Worm (Caenorhabditis elegans) whole organism, L1 larva: ENCODE results near the gene etc-1.
A peak's percentile ranks its signal among the peaks of the same experiment; 100 is the strongest.

Source experiments
- C16A3.4 ChIP-seq: fragments of 150-350 bp; optimal IDR thresholded peaks from 2 replicates; lab custom pipeline; 2014; ENCODE audit warnings: missing biosample characterization, missing genetic modification characterization
- F16B12.6 ChIP-seq: fragments of 150-350 bp; optimal IDR thresholded peaks from 2 replicates; lab custom pipeline; 2014; ENCODE audit warnings: missing biosample characterization, missing genetic modification characterization
- Y116A8C.19 ChIP-seq: sonication (generic microtip); optimal IDR thresholded peaks from 2 replicates; lab custom pipeline; 2016; ENCODE audit warnings: missing compliant biosample characterization, missing genetic modification characterization, borderline replicate concordance
- aly-2 ChIP-seq: fragments of 150-350 bp; optimal IDR thresholded peaks from 2 replicates; lab custom pipeline; 2014; ENCODE audit warnings: missing biosample characterization, missing genetic modification characterization
- ama-1 ChIP-seq: fragments of 150-350 bp; optimal IDR thresholded peaks from 2 replicates; lab custom pipeline; 2014
- ceh-63 ChIP-seq: fragments of 200-800 bp; sonication (Bioruptor generic); optimal IDR thresholded peaks from 2 replicates; lab custom pipeline; 2018; ENCODE audit warnings: mild to moderate bottlenecking, missing genetic modification characterization, missing compliant biosample characterization
- ceh-8 ChIP-seq: fragments of 200-800 bp; sonication (Bioruptor generic); optimal IDR thresholded peaks from 2 replicates; lab custom pipeline; 2018; ENCODE audit warnings: mild to moderate bottlenecking, missing genetic modification characterization, moderate library complexity, missing compliant biosample characterization
- ceh-82 ChIP-seq, 3 experiments: fragments of 150-350 bp in 1 of 3; sonication (generic microtip) in 2 of 3; optimal IDR thresholded peaks; 2 replicates each; lab custom pipeline; 2014 to 2017; ENCODE audit warnings: missing biosample characterization in 3 of 3, missing genetic modification characterization in 3 of 3
- ces-1 ChIP-seq: fragments of 150-350 bp; optimal IDR thresholded peaks from 2 replicates; lab custom pipeline; 2014; ENCODE audit warnings: missing biosample characterization, missing genetic modification reagents, missing genetic modification characterization
- dsc-1 ChIP-seq: sonication (generic microtip); optimal IDR thresholded peaks from 2 replicates; lab custom pipeline; 2016; ENCODE audit warnings: mild to moderate bottlenecking, missing genetic modification characterization, missing compliant biosample characterization
- efl-3 ChIP-seq: fragments of 200-800 bp; sonication (Bioruptor generic); optimal IDR thresholded peaks from 2 replicates; lab custom pipeline; 2018; ENCODE audit warnings: mild to moderate bottlenecking, missing genetic modification characterization, missing compliant biosample characterization
- elt-2 ChIP-seq: sonication (generic microtip); optimal IDR thresholded peaks from 2 replicates; lab custom pipeline; 2016; ENCODE audit warnings: missing genetic modification characterization, mild to moderate bottlenecking, inconsistent platforms, missing compliant biosample characterization, missing genetic modification reagents
- fkh-10 ChIP-seq: sonication (generic microtip); optimal IDR thresholded peaks from 2 replicates; lab custom pipeline; 2017; ENCODE audit warnings: missing biosample characterization, missing genetic modification reagents, missing genetic modification characterization
- fkh-4 ChIP-seq: sonication (generic microtip); optimal IDR thresholded peaks from 2 replicates; lab custom pipeline; 2016; ENCODE audit warnings: missing compliant biosample characterization, missing genetic modification characterization, borderline replicate concordance
- hlh-17 ChIP-seq: fragments of 200-800 bp; sonication (Bioruptor generic); optimal IDR thresholded peaks from 2 replicates; lab custom pipeline; 2018; ENCODE audit warnings: missing genetic modification characterization, mild to moderate bottlenecking, missing compliant biosample characterization, moderate library complexity, borderline replicate concordance
- hlh-4 ChIP-seq: sonication (generic microtip); optimal IDR thresholded peaks from 2 replicates; lab custom pipeline; 2016; ENCODE audit warnings: mild to moderate bottlenecking, missing genetic modification characterization, missing compliant biosample characterization
- hpl-2 ChIP-seq: fragments of 150-350 bp; optimal IDR thresholded peaks from 2 replicates; lab custom pipeline; 2014; ENCODE audit warnings: missing biosample characterization, missing genetic modification reagents, missing genetic modification characterization
- jun-1 ChIP-seq: fragments of 150-350 bp; optimal IDR thresholded peaks from 2 replicates; lab custom pipeline; 2014; ENCODE audit warnings: missing biosample characterization, missing genetic modification reagents, missing genetic modification characterization
- lin-14 ChIP-seq: fragments of 200-800 bp; sonication (Bioruptor generic); optimal IDR thresholded peaks from 2 replicates; lab custom pipeline; 2018; ENCODE audit warnings: mild to moderate bottlenecking, missing genetic modification characterization, moderate library complexity, missing compliant biosample characterization
- lin-15B ChIP-seq: fragments of 150-350 bp; sonication (generic microtip); optimal IDR thresholded peaks from 3 replicates; lab custom pipeline; 2014; ENCODE audit warnings: missing biosample characterization, missing genetic modification characterization
- lin-39 ChIP-seq: fragments of 150-350 bp; optimal IDR thresholded peaks from 2 replicates; lab custom pipeline; 2014; ENCODE audit warnings: missing biosample characterization, missing genetic modification reagents, missing genetic modification characterization
- lir-3 ChIP-seq: sonication (generic microtip); optimal IDR thresholded peaks from 2 replicates; lab custom pipeline; 2016; ENCODE audit warnings: mild to moderate bottlenecking, missing genetic modification characterization, moderate library complexity, missing compliant biosample characterization; ENCODE audit not compliant: poor library complexity
- lsy-2 ChIP-seq, 2 experiments: fragments of 150-350 bp; optimal IDR thresholded peaks; 2 replicates each; lab custom pipeline; 2014; ENCODE audit warnings: missing biosample characterization in 2 of 2, missing genetic modification characterization in 2 of 2
- mdl-1 ChIP-seq, 2 experiments: fragments of 150-350 bp; optimal IDR thresholded peaks; 2 replicates each; lab custom pipeline; 2014 to 2017; ENCODE audit warnings: missing biosample characterization in 2 of 2, missing genetic modification characterization in 2 of 2, inconsistent platforms in 1 of 2
- mef-2 ChIP-seq: fragments of 150-350 bp; optimal IDR thresholded peaks from 2 replicates; lab custom pipeline; 2014; ENCODE audit warnings: missing biosample characterization, missing genetic modification characterization
- nhr-11 ChIP-seq: fragments of 150-350 bp; optimal IDR thresholded peaks from 2 replicates; lab custom pipeline; 2014; ENCODE audit warnings: missing biosample characterization, missing genetic modification characterization
- nhr-19 ChIP-seq: fragments of 200-800 bp; sonication (Bioruptor generic); conservative IDR thresholded peaks from 2 replicates; pipeline ENCODE4 v1.3.6; 2022; ENCODE audit warnings: missing genetic modification characterization, missing compliant biosample characterization
- nhr-20 ChIP-seq: sonication (generic microtip); optimal IDR thresholded peaks from 2 replicates; lab custom pipeline; 2016; ENCODE audit warnings: mild to moderate bottlenecking, missing genetic modification characterization, missing compliant biosample characterization
- nhr-28 ChIP-seq: fragments of 150-350 bp; optimal IDR thresholded peaks from 2 replicates; lab custom pipeline; 2014; ENCODE audit warnings: missing biosample characterization, missing genetic modification characterization
- nhr-76 ChIP-seq: sonication (generic microtip); optimal IDR thresholded peaks from 2 replicates; lab custom pipeline; 2017; ENCODE audit warnings: missing biosample characterization, missing genetic modification characterization
- nhr-85 ChIP-seq: sonication (generic microtip); peaks from one replicate; lab custom pipeline; 2016; ENCODE audit warnings: missing genetic modification characterization, inconsistent platforms, missing compliant biosample characterization
- nhr-90 ChIP-seq: sonication (generic microtip); optimal IDR thresholded peaks from 2 replicates; lab custom pipeline; 2016; ENCODE audit warnings: mild to moderate bottlenecking, missing genetic modification characterization, missing compliant biosample characterization; ENCODE audit not compliant: poor library complexity
- pag-3 ChIP-seq: sonication (generic microtip); optimal IDR thresholded peaks from 2 replicates; lab custom pipeline; 2017; ENCODE audit warnings: missing genetic modification characterization, mild to moderate bottlenecking, missing compliant biosample characterization, antibody characterized with exemption, borderline replicate concordance; ENCODE audit not compliant: insufficient read depth
- pax-3 ChIP-seq: fragments of 200-800 bp; sonication (Bioruptor generic); optimal IDR thresholded peaks from 2 replicates; lab custom pipeline; 2018; ENCODE audit warnings: mild to moderate bottlenecking, missing genetic modification characterization, moderate library complexity, missing compliant biosample characterization
- pqm-1 ChIP-seq: sonication (generic microtip); optimal IDR thresholded peaks from 3 replicates; lab custom pipeline; 2017; ENCODE audit warnings: missing biosample characterization, missing genetic modification characterization
- snu-23 ChIP-seq: sonication (generic microtip); optimal IDR thresholded peaks from 2 replicates; lab custom pipeline; 2016; ENCODE audit warnings: missing genetic modification characterization, missing compliant biosample characterization
- sup-37 ChIP-seq: fragments of 200-800 bp; sonication (Bioruptor generic); optimal IDR thresholded peaks from 2 replicates; lab custom pipeline; 2018; ENCODE audit warnings: mild to moderate bottlenecking, missing genetic modification characterization, missing compliant biosample characterization
- swsn-7 ChIP-seq: sonication (generic microtip); optimal IDR thresholded peaks from 2 replicates; lab custom pipeline; 2016; ENCODE audit warnings: missing genetic modification characterization, missing compliant biosample characterization
- tlp-1 ChIP-seq: fragments of 150-350 bp; optimal IDR thresholded peaks from 2 replicates; lab custom pipeline; 2014; ENCODE audit warnings: missing biosample characterization, missing genetic modification characterization
- unc-62 ChIP-seq: fragments of 150-350 bp; optimal IDR thresholded peaks from 2 replicates; lab custom pipeline; 2014; ENCODE audit warnings: missing biosample characterization, missing genetic modification reagents, missing genetic modification characterization
- unc-98 ChIP-seq: fragments of 200-800 bp; sonication (Bioruptor generic); IDR thresholded peaks from 2 replicates; pipeline ENCODE4 v1.3.6; 2022; ENCODE audit warnings: missing genetic modification characterization, missing compliant biosample characterization
- ztf-11 ChIP-seq, 2 experiments: sonication (generic microtip); optimal IDR thresholded peaks; 2 replicates each; lab custom pipeline; 2016 to 2017; ENCODE audit warnings: missing genetic modification characterization in 2 of 2, missing biosample characterization in 1 of 2, missing compliant biosample characterization in 1 of 2
- ztf-4 ChIP-seq: fragments of 150-350 bp; optimal IDR thresholded peaks from 2 replicates; lab custom pipeline; 2014; ENCODE audit warnings: missing biosample characterization, missing genetic modification characterization

The etc-1 gene

DNA sequence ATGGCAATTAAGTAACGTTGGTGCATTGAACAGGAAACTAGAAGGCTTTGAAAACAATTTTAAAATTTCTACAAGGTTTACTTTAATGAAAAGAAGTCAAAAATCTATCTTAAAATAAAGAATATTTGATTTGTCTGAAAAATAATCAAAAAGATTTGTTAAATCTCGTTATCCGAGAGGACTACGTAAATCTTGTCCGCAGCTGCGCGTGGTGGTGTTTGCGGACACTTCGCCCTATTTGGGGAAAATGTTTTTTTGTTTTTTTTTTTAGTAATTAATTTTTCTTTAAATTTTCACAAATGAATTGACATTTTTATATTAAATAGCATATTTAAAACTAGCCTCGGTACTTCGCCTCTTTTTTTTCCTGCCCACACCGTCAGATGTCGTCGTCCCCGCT lies 19.3 kb downstream of the etc-1 start (continued):
- TF ChIP-seq nhr-76 (no peak), ztf-11 (tag; optimal IDR thresholded peaks at IDR 0.05; lab: Kevin White, UChicago) (peak in 1 of 2 experiments; percentile 24), snu-23 (peak; percentile 69), nhr-19 (GFP tag; lab: Robert Waterston, UW) (peak; percentile 21; the same call in 1 of the 2 replicates), pqm-1 (tag; lab: Kevin White, UChicago) (no peak), swsn-7 (peak; percentile 67), nhr-20 (tag; lab: Kevin White, UChicago) (peak; percentile 56), efl-3 (GFP tag; lab: Kevin White, UChicago) (no peak), ceh-63 (GFP tag; lab: Kevin White, UChicago) (no peak), hpl-2 (no peak), fkh-4 (no peak), hlh-4 (no peak), unc-98 (no peak), nhr-85 (tag; lab: Kevin White, UChicago) (peak; percentile 71), lir-3 (no peak), pag-3 (no peak), F16B12.6 (tag; lab: Kevin White, UChicago) (peak; percentile 90), ztf-4 (tag; lab: Kevin White, UChicago) (no peak), pax-3 (tag; lab: Kevin White, UChicago) (no peak), unc-62 (GFP tag; lab: Kevin White, UChicago) (no peak), sup-37 (no peak), ama-1 (lab: Kevin White, UChicago) (no peak), nhr-90 (tag; lab: Kevin White, UChicago) (peak; percentile 17), hlh-17 (GFP tag; lab: Kevin White, UChicago) (no peak), dsc-1 (tag; lab: Kevin White, UChicago) (peak; percentile 67), tlp-1 (tag; lab: Kevin White, UChicago) (no peak), lin-15B (peak; percentile 29), lsy-2 (tag; optimal IDR thresholded peaks at IDR 0.05; lab: Kevin White, UChicago) (peak; percentile 69 to 79), jun-1 (tag; lab: Kevin White, UChicago) (no peak), nhr-11 (no peak), lin-39 (peak; percentile 18), elt-2 (tag; lab: Kevin White, UChicago) (no peak), fkh-10 (no peak)
- TF ChIP-seq, all 84 proteins: peak for 31

ce11 chrII:8684824-8685223 lies 20.2 kb downstream of the etc-1 start, which contains the start of gene hgap-2:
hgap-2 (minus strand) TSS chrII:8684924.
- TF ChIP-seq ceh-82 (tag; optimal IDR thresholded peaks at IDR 0.05; lab: Kevin White, UChicago), result no peak
- no peak for TF ChIP-seq lin-14
- no peak for TF ChIP-seq Y116A8C.19 (tag; lab: Kevin White, UChicago)
- TF ChIP-seq aly-2 (tag; lab: Kevin White, UChicago), result no peak
- no peak for TF ChIP-seq ztf-11 (tag; optimal IDR thresholded peaks at IDR 0.05; lab: Kevin White, UChicago)
- no peak for TF ChIP-seq C16A3.4
- TF ChIP-seq ces-1 (GFP tag; lab: Kevin White, UChicago), result no peak
- TF ChIP-seq nhr-28, result no peak
- no peak for TF ChIP-seq mdl-1 (tag; optimal IDR thresholded peaks at IDR 0.05; lab: Kevin White, UChicago)
- TF ChIP-seq nhr-85 (tag; lab: Kevin White, UChicago), result no peak
- TF ChIP-seq mef-2 (tag; lab: Kevin White, UChicago), result no peak
- TF ChIP-seq pqm-1 (tag; lab: Kevin White, UChicago), result no peak
- TF ChIP-seq ceh-8 (GFP tag; lab: Kevin White, UChicago), result no peak
- no peak for TF ChIP-seq nhr-90 (tag; lab: Kevin White, UChicago)
